Worm (Caenorhabditis elegans) whole organism, L4 larva: ENCODE results near the gene K08D8.9.

Experiments
- D1046.2 ChIP-seq: fragments of 200-800 bp; sonication (Bioruptor generic); IDR thresholded peaks from 2 replicates; pipeline ENCODE4 v1.3.6; 2022; ENCODE audit warnings: missing genetic modification characterization, missing compliant biosample characterization
- F10B5.3 ChIP-seq: sonication (generic microtip); optimal IDR thresholded peaks from 2 replicates; lab custom pipeline; 2016; ENCODE audit warnings: mild to moderate bottlenecking, missing genetic modification characterization, missing compliant biosample characterization
- F49E8.2 ChIP-seq: sonication (generic microtip); optimal IDR thresholded peaks from 2 replicates; lab custom pipeline; 2016; ENCODE audit warnings: missing compliant biosample characterization, mild to moderate bottlenecking, missing genetic modification characterization, borderline replicate concordance
- T20F7.1 ChIP-seq: fragments of 200-800 bp; sonication (Bioruptor generic); optimal IDR thresholded peaks from 2 replicates; lab custom pipeline; 2018; ENCODE audit warnings: mild to moderate bottlenecking, missing genetic modification characterization, missing compliant biosample characterization
- aha-1 ChIP-seq: fragments of 150-350 bp; peaks from one replicate; lab custom pipeline; 2014; ENCODE audit warnings: missing biosample characterization, missing genetic modification characterization
- aly-2 ChIP-seq: sonication (generic microtip); optimal IDR thresholded peaks from 2 replicates; lab custom pipeline; 2018; ENCODE audit warnings: missing biosample characterization, missing genetic modification characterization
- ama-1 ChIP-seq: fragments of 150-350 bp; optimal IDR thresholded peaks from 2 replicates; lab custom pipeline; 2014; ENCODE audit warnings: inconsistent platforms, mixed read lengths
- arid-1 ChIP-seq: fragments of 200-800 bp; sonication (Bioruptor generic); conservative IDR thresholded peaks from 2 replicates; pipeline ENCODE4 v1.3.6; 2022; ENCODE audit warnings: missing genetic modification reagents, missing genetic modification characterization, missing compliant biosample characterization
- ceh-32 ChIP-seq: sonication (generic microtip); optimal IDR thresholded peaks from 2 replicates; lab custom pipeline; 2016; ENCODE audit warnings: mild to moderate bottlenecking, missing genetic modification characterization, missing compliant biosample characterization; ENCODE audit not compliant: poor library complexity
- ceh-82 ChIP-seq: sonication (generic microtip); optimal IDR thresholded peaks from 2 replicates; lab custom pipeline; 2017; ENCODE audit warnings: missing biosample characterization, missing genetic modification characterization
- cey-2 ChIP-seq: sonication (generic microtip); optimal IDR thresholded peaks from 3 replicates; lab custom pipeline; 2017; ENCODE audit warnings: missing genetic modification characterization, mild to moderate bottlenecking, missing compliant biosample characterization, antibody characterized with exemption, borderline replicate concordance; ENCODE audit not compliant: insufficient read depth
- daf-16 ChIP-seq, 3 experiments: sonication (generic microtip); optimal IDR thresholded peaks; 2 replicates each; lab custom pipeline; 2016 to 2017; ENCODE audit warnings: missing genetic modification characterization in 3 of 3, missing genetic modification reagents in 3 of 3, mild to moderate bottlenecking in 2 of 3, missing compliant biosample characterization in 2 of 3, missing biosample characterization in 1 of 3, moderate library complexity in 1 of 3
- dmd-6 ChIP-seq: fragments of 200-800 bp; sonication (Bioruptor generic); IDR thresholded peaks from 2 replicates; pipeline ENCODE4 v1.3.6; 2022; ENCODE audit warnings: missing genetic modification reagents, missing genetic modification characterization, missing compliant biosample characterization
- dmd-8 ChIP-seq: fragments of 200-800 bp; sonication (Bioruptor generic); IDR thresholded peaks from 2 replicates; pipeline ENCODE4 v1.3.6; 2022; ENCODE audit warnings: missing genetic modification characterization, missing compliant biosample characterization
- dmd-9 ChIP-seq: fragments of 200-800 bp; sonication (Bioruptor generic); IDR thresholded peaks from 2 replicates; pipeline ENCODE4 v1.3.6; 2022; ENCODE audit warnings: missing genetic modification reagents, missing genetic modification characterization, missing compliant biosample characterization
- egl-27 ChIP-seq: sonication (generic microtip); optimal IDR thresholded peaks from 3 replicates; lab custom pipeline; 2017; ENCODE audit warnings: missing biosample characterization, missing genetic modification reagents, missing genetic modification characterization
- egl-43 ChIP-seq: fragments of 200-800 bp; sonication (Bioruptor generic); IDR thresholded peaks from 2 replicates; pipeline ENCODE4 v1.3.6; 2022; ENCODE audit warnings: missing genetic modification reagents, missing genetic modification characterization, missing compliant biosample characterization
- fkh-10 ChIP-seq: fragments of 150-350 bp; optimal IDR thresholded peaks from 2 replicates; lab custom pipeline; 2014; ENCODE audit warnings: missing biosample characterization, missing genetic modification reagents, missing genetic modification characterization
- hlh-11 ChIP-seq: fragments of 200-800 bp; sonication (Bioruptor generic); optimal IDR thresholded peaks from 2 replicates; lab custom pipeline; 2018; ENCODE audit warnings: mild to moderate bottlenecking, missing genetic modification characterization, missing compliant biosample characterization
- hlh-30 ChIP-seq: sonication (generic microtip); optimal IDR thresholded peaks from 2 replicates; lab custom pipeline; 2017; ENCODE audit warnings: antibody characterized with exemption, mild to moderate bottlenecking, missing genetic modification characterization, missing compliant biosample characterization; ENCODE audit not compliant: insufficient read depth
- lin-13 ChIP-seq: fragments of 150-350 bp; optimal IDR thresholded peaks from 2 replicates; lab custom pipeline; 2014; ENCODE audit warnings: missing biosample characterization, missing genetic modification reagents, missing genetic modification characterization
- lin-29 ChIP-seq: fragments of 200-800 bp; sonication (Bioruptor generic); IDR thresholded peaks from 2 replicates; pipeline ENCODE4 v1.3.6; 2022; ENCODE audit warnings: missing genetic modification reagents, missing genetic modification characterization, missing compliant biosample characterization
- lir-3 ChIP-seq: sonication (generic microtip); optimal IDR thresholded peaks from 2 replicates; lab custom pipeline; 2016; ENCODE audit warnings: mild to moderate bottlenecking, missing genetic modification characterization, missing compliant biosample characterization
- lsy-2 ChIP-seq, 2 experiments: fragments of 150-350 bp in 1 of 2; sonication (generic microtip) in 1 of 2; optimal IDR thresholded peaks; 2 replicates each; lab custom pipeline; 2014 to 2017; ENCODE audit warnings: missing biosample characterization in 2 of 2, missing genetic modification characterization in 2 of 2
- madf-5 ChIP-seq, 2 experiments: fragments of 200-800 bp; sonication (Bioruptor generic); IDR thresholded peaks; 2 replicates each; pipeline ENCODE4 v1.3.6; 2022; ENCODE audit warnings: missing compliant biosample characterization in 2 of 2, missing genetic modification characterization in 2 of 2
- mdl-1 ChIP-seq, 2 experiments: fragments of 150-350 bp in 1 of 2; sonication (generic microtip) in 1 of 2; optimal IDR thresholded peaks; 2 replicates each; lab custom pipeline; 2014 to 2017; ENCODE audit warnings: missing biosample characterization in 2 of 2, missing genetic modification characterization in 2 of 2
- mep-1 ChIP-seq: fragments of 150-350 bp; sonication (generic microtip); optimal IDR thresholded peaks from 3 replicates; lab custom pipeline; 2014; ENCODE audit warnings: missing biosample characterization, missing genetic modification characterization
- mxl-2 ChIP-seq: fragments of 200-800 bp; sonication (Bioruptor generic); conservative IDR thresholded peaks from 2 replicates; pipeline ENCODE4 v1.3.6; 2022; ENCODE audit warnings: missing genetic modification reagents, missing genetic modification characterization, missing compliant biosample characterization
- nhr-111 ChIP-seq: fragments of 200-800 bp; sonication (Bioruptor generic); optimal IDR thresholded peaks from 2 replicates; lab custom pipeline; 2018; ENCODE audit warnings: mild to moderate bottlenecking, missing genetic modification characterization, missing compliant biosample characterization
- nhr-25 ChIP-seq: sonication (generic microtip); optimal IDR thresholded peaks from 2 replicates; lab custom pipeline; 2017; ENCODE audit warnings: missing genetic modification characterization, mild to moderate bottlenecking, missing compliant biosample characterization, antibody characterized with exemption, moderate library complexity, borderline replicate concordance; ENCODE audit not compliant: insufficient read depth
- nhr-28 ChIP-seq: fragments of 150-350 bp; optimal IDR thresholded peaks from 2 replicates; lab custom pipeline; 2014; ENCODE audit warnings: missing biosample characterization, missing genetic modification characterization
- nhr-42 ChIP-seq: fragments of 200-800 bp; sonication (Bioruptor generic); IDR thresholded peaks from 2 replicates; pipeline ENCODE4 v1.3.6; 2022; ENCODE audit warnings: missing genetic modification characterization, missing compliant biosample characterization
- nhr-48 ChIP-seq: sonication (generic microtip); optimal IDR thresholded peaks from 2 replicates; lab custom pipeline; 2016; ENCODE audit warnings: mild to moderate bottlenecking, missing genetic modification characterization, missing compliant biosample characterization
- nhr-6 ChIP-seq: fragments of 150-350 bp; optimal IDR thresholded peaks from 2 replicates; lab custom pipeline; 2014; ENCODE audit warnings: missing biosample characterization, missing genetic modification characterization
- nhr-76 ChIP-seq: fragments of 150-350 bp; optimal IDR thresholded peaks from 2 replicates; lab custom pipeline; 2014; ENCODE audit warnings: missing biosample characterization, missing genetic modification characterization
- php-3 ChIP-seq: fragments of 200-800 bp; sonication (Bioruptor generic); IDR thresholded peaks from 2 replicates; pipeline ENCODE4 v1.3.6; 2022; ENCODE audit warnings: missing genetic modification reagents, missing genetic modification characterization, missing compliant biosample characterization
- pqm-1 ChIP-seq: sonication (generic microtip); optimal IDR thresholded peaks from 2 replicates; lab custom pipeline; 2017; ENCODE audit warnings: missing biosample characterization, missing genetic modification characterization
- rbr-2 ChIP-seq: sonication (generic microtip); optimal IDR thresholded peaks from 2 replicates; lab custom pipeline; 2016; ENCODE audit warnings: missing genotype, missing genetic modification characterization, missing compliant biosample characterization
- sdz-12 ChIP-seq: fragments of 200-800 bp; sonication (Bioruptor generic); optimal IDR thresholded peaks from 2 replicates; lab custom pipeline; 2018; ENCODE audit warnings: mild to moderate bottlenecking, missing genetic modification characterization, missing compliant biosample characterization
- set-16 ChIP-seq: fragments of 200-800 bp; sonication (Bioruptor generic); IDR thresholded peaks from 2 replicates; pipeline ENCODE4 v1.3.6; 2022; ENCODE audit warnings: missing genetic modification reagents, missing genetic modification characterization, missing compliant biosample characterization
- skn-1 ChIP-seq: fragments of 150-350 bp; optimal IDR thresholded peaks from 2 replicates; lab custom pipeline; 2014; ENCODE audit warnings: missing biosample characterization, missing genetic modification characterization
- unc-62 ChIP-seq, 3 experiments: fragments of 150-350 bp in 1 of 3; sonication (generic microtip); optimal IDR thresholded peaks in 2 of 3; peaks in 1 of 3; 1 replicate in 1 of 3; 2 replicates in 2 of 3; lab custom pipeline; 2014 to 2017; ENCODE audit warnings: missing biosample characterization in 3 of 3, missing genetic modification characterization in 3 of 3, missing genetic modification reagents in 3 of 3, missing genotype in 1 of 3
- zfp-3 ChIP-seq: fragments of 200-800 bp; sonication (Bioruptor generic); conservative IDR thresholded peaks from 2 replicates; pipeline ENCODE4 v1.3.6; 2022; ENCODE audit warnings: missing genetic modification reagents, missing genetic modification characterization, missing compliant biosample characterization
- ztf-11 ChIP-seq: fragments of 150-350 bp; optimal IDR thresholded peaks from 2 replicates; lab custom pipeline; 2014; ENCODE audit warnings: missing biosample characterization, missing genetic modification characterization
- ztf-7 ChIP-seq: fragments of 150-350 bp; optimal IDR thresholded peaks from 2 replicates; lab custom pipeline; 2014; ENCODE audit warnings: missing biosample characterization, missing genetic modification characterization

K08D8.9 gene

DNA sequence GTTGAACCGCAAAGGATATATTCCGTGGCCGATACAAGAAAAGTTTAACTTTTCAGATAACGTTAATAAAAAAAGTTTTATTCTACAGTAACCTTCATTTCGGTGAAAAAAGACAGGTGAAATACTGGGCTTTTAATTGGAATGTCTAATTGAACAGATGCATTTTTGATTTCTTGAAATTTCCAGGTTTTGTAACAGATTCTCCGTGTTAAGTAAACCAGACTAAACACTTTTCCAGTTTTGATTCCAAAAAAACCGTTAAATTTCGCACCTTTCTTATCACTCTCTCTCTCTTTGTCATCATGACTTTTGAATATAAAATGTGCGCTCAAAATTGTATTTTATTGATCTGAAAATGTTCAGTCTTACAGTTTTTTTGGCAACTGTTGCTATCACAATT lies 18.8 kb downstream of the K08D8.9 start, which contains the start of gene C32H11.3:
TSS of gene C32H11.3 (plus strand) at position 301 of the 400 bp plus-strand sequence.
- no peak for TF ChIP-seq hlh-11 (tag; lab: Kevin White, UChicago)
- no peak for TF ChIP-seq ama-1
- TF ChIP-seq ztf-7 (tag; lab: Kevin White, UChicago) = no peak
- no peak for TF ChIP-seq nhr-111 (GFP tag; lab: Kevin White, UChicago)
- no peak for TF ChIP-seq nhr-76
- TF ChIP-seq D1046.2 = no peak
- TF ChIP-seq, all 104 proteins: peak for 0

DNA sequence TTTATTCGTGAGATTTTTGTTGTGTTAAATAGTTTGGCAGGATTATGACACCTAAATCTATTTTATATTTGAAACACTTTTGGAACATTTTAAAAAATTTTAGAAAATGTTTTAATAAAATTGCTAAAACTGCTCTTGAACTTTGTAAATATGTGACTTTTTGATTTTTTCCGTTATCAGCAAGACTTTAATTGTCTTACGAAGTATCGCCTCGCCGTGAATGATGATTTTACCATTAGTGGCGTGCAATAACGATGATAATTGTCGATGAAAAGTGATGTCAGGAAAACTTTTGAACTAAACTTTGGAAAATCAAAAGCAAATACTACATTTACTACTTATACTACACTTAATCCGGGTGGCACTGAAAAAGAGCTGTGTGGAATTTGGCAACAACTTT lies 21.1 kb downstream of the K08D8.9 start:
- TF ChIP-seq lin-29 (GFP tag; lab: Robert Waterston, UW) (no peak), unc-62 (GFP tag; optimal IDR thresholded peaks at IDR 0.05 in 1 of 2; lab: Kevin White, UChicago) (peak in 1 of 2 experiments; percentile 22), unc-62 (tag; optimal IDR thresholded peaks at IDR 0.05; lab: Kevin White, UChicago) (no peak), F10B5.3 (no peak), dmd-6 (GFP tag; lab: Robert Waterston, UW) (peak; percentile 69), nhr-28 (tag; lab: Kevin White, UChicago) (peak; percentile 66), pqm-1 (peak; percentile 25), daf-16 (GFP tag; optimal IDR thresholded peaks at IDR 0.05; lab: Kevin White, UChicago) (no peak), daf-16 (tag; optimal IDR thresholded peaks at IDR 0.05; lab: Kevin White, UChicago) (peak; percentile 34)

DNA sequence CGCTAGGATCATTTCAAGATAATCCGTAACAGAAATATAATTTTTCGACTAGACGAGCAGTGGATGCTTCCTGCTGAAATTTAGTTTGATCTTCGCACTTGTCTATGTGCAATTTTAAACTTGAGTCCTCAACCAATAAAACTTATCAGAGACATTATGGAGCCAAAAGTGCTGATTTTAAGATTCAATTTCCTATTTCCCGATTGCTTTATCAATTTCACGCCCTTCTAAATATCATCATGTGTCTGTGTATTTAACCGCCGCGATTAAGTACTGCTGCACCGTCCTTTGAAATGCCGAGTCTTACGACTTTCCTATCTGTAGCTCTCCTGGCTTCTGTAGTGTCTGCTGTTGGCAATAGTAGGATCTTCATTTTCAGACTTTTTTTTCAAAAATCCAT lies 21.5 kb downstream of the K08D8.9 start, which contains the start of gene C32H11.4:
TSS of gene C32H11.4 (plus strand) at position 238 of the 400 bp plus-strand sequence.
- TF ChIP-seq set-16 (GFP tag; lab: Robert Waterston, UW) (no peak), skn-1 (tag; lab: Kevin White, UChicago) (no peak), sdz-12 (GFP tag; lab: Kevin White, UChicago) (no peak), T20F7.1 (no peak), F49E8.2 (tag; lab: Kevin White, UChicago) (no peak), nhr-48 (peak; percentile 67), dmd-8 (no peak), nhr-28 (tag; lab: Kevin White, UChicago) (peak; percentile 8), hlh-11 (tag; lab: Kevin White, UChicago) (peak; percentile 46), zfp-3 (GFP tag; lab: Robert Waterston, UW) (no peak), nhr-6 (tag; lab: Kevin White, UChicago) (no peak), dmd-9 (GFP tag; lab: Robert Waterston, UW) (no peak), aha-1 (tag; lab: Kevin White, UChicago) (no peak), mdl-1 (tag; optimal IDR thresholded peaks at IDR 0.05; lab: Kevin White, UChicago) (no peak), fkh-10 (no peak), ceh-82 (tag; lab: Kevin White, UChicago) (no peak), lir-3 (no peak), nhr-25 (tag; lab: Kevin White, UChicago) (no peak), egl-43 (GFP tag; lab: Robert Waterston, UW) (no peak), mxl-2 (GFP tag; lab: Robert Waterston, UW) (no peak), dmd-6 (GFP tag; lab: Robert Waterston, UW) (peak; percentile 82), rbr-2 (no peak), pqm-1 (peak; percentile 73), hlh-30 (tag; lab: Kevin White, UChicago) (no peak), arid-1 (GFP tag; lab: Robert Waterston, UW) (no peak), ztf-7 (tag; lab: Kevin White, UChicago) (no peak), nhr-42 (no peak), php-3 (GFP tag; lab: Robert Waterston, UW) (peak; percentile 69), aly-2 (tag; lab: Kevin White, UChicago) (no peak), mep-1 (tag; lab: Kevin White, UChicago) (no peak), daf-16 (GFP tag; optimal IDR thresholded peaks at IDR 0.05; lab: Kevin White, UChicago) (no peak), daf-16 (tag; optimal IDR thresholded peaks at IDR 0.05; lab: Kevin White, UChicago) (peak; percentile 64), madf-5 (GFP tag; IDR thresholded peaks at IDR 0.05; lab: Robert Waterston, UW) (no peak), lsy-2 (tag; optimal IDR thresholded peaks at IDR 0.05; lab: Kevin White, UChicago) (no peak), ceh-32 (tag; lab: Kevin White, UChicago) (no peak), egl-27 (tag; lab: Kevin White, UChicago) (no peak), lin-13 (GFP tag; lab: Kevin White, UChicago) (no peak), ztf-11 (tag; lab: Kevin White, UChicago) (no peak), cey-2 (tag; lab: Kevin White, UChicago) (no peak)
